Worm (Caenorhabditis elegans): ENCODE data around the gene srh-264.

ce11 chrV:15444615-15445014 lies 30.7 kb downstream of the srh-264 start, which contains the start of gene T26H5.9:
- no peak for TF ChIP-seq M03D4.4 (tag; optimal IDR thresholded peaks at IDR 0.05)
- TF ChIP-seq mab-5 (tag; optimal IDR thresholded peaks at IDR 0.05): no peak
- TF ChIP-seq nhr-237 (tag; optimal IDR thresholded peaks at IDR 0.05): no peak
- no peak for TF ChIP-seq sptf-1 (tag; optimal IDR thresholded peaks at IDR 0.05)
- no peak for TF ChIP-seq elt-1 (tag; optimal IDR thresholded peaks at IDR 0.05; ENCODE audit: borderline replicate concordance, insufficient read depth)
- TF ChIP-seq nhr-76 (tag; optimal IDR thresholded peaks at IDR 0.05): no peak
- TF ChIP-seq flh-1 (GFP tag; optimal IDR thresholded peaks at IDR 0.05): no peak
